Fruit fly (Drosophila melanogaster) whole organism, prepupa: ENCODE results near the gene CG8509.

Source experiments
- Blimp-1 ChIP-seq: fragments of 200-800 bp; sonication (Bioruptor generic); optimal IDR thresholded peaks from 3 replicates; lab custom pipeline; 2017; ENCODE audit warnings: missing biosample characterization, missing genetic modification characterization, mild to moderate bottlenecking, moderate library complexity, missing genetic modification reagents
- CG10631 ChIP-seq: fragments of 200-800 bp; sonication (Bioruptor generic); optimal IDR thresholded peaks from 2 replicates; lab custom pipeline; 2016; ENCODE audit warnings: missing biosample characterization, missing genetic modification characterization
- CG11294 ChIP-seq: fragments of 200-800 bp; sonication (Bioruptor generic); IDR thresholded peaks from 2 replicates; pipeline ENCODE4 v1.3.6; 2022; ENCODE audit warnings: missing biosample characterization, missing genetic modification characterization
- CG15336 ChIP-seq: fragments of 200-800 bp; sonication (Bioruptor generic); IDR thresholded peaks from 2 replicates; pipeline ENCODE4 v1.3.6; 2022; ENCODE audit warnings: missing biosample characterization, missing genetic modification characterization
- CG1621 ChIP-seq: fragments of 200-800 bp; sonication (Bioruptor generic); optimal IDR thresholded peaks from 3 replicates; lab custom pipeline; 2018; ENCODE audit warnings: missing biosample characterization, mild to moderate bottlenecking, missing genetic modification characterization
- CG3032 ChIP-seq: fragments of 200-800 bp; optimal IDR thresholded peaks from 2 replicates; lab custom pipeline; 2019; ENCODE audit warnings: missing biosample characterization, mild to moderate bottlenecking, missing genetic modification characterization, moderate library complexity
- CG31627 ChIP-seq: fragments of 200-800 bp; sonication (Bioruptor generic); optimal IDR thresholded peaks from 3 replicates; lab custom pipeline; 2016; ENCODE audit warnings: missing biosample characterization, missing genetic modification characterization
- CG32006 ChIP-seq: fragments of 200-800 bp; sonication (Bioruptor generic); optimal IDR thresholded peaks from 3 replicates; lab custom pipeline; 2017; ENCODE audit warnings: missing biosample characterization, mild to moderate bottlenecking, missing genetic modification characterization
- CG3919 ChIP-seq: fragments of 200-800 bp; sonication (Bioruptor generic); optimal IDR thresholded peaks from 3 replicates; lab custom pipeline; 2016; ENCODE audit warnings: missing biosample characterization, missing genetic modification characterization
- CG6163 ChIP-seq: fragments of 200-800 bp; sonication (Bioruptor generic); IDR thresholded peaks from 3 replicates; pipeline ENCODE4 v1.3.6; 2022; ENCODE audit warnings: missing biosample characterization, missing genetic modification characterization
- CG6276 ChIP-seq: fragments of 200-800 bp; sonication (Bioruptor generic); optimal IDR thresholded peaks from 2 replicates; lab custom pipeline; 2017; ENCODE audit warnings: missing biosample characterization, mild to moderate bottlenecking, missing genetic modification characterization
- CG6792 ChIP-seq: fragments of 200-800 bp; sonication (Bioruptor generic); optimal IDR thresholded peaks from 3 replicates; lab custom pipeline; 2016; ENCODE audit warnings: missing biosample characterization, missing genetic modification characterization
- CG6808 ChIP-seq: fragments of 200-800 bp; sonication (Bioruptor generic); optimal IDR thresholded peaks from 3 replicates; lab custom pipeline; 2017; ENCODE audit warnings: missing biosample characterization, missing genetic modification characterization, mild to moderate bottlenecking, moderate library complexity, missing genetic modification reagents
- CG7368 ChIP-seq: fragments of 200-800 bp; sonication (Bioruptor generic); optimal IDR thresholded peaks from 3 replicates; lab custom pipeline; 2016; ENCODE audit warnings: missing biosample characterization, missing genetic modification characterization
- CG8319 ChIP-seq: fragments of 200-800 bp; sonication (Bioruptor generic); optimal IDR thresholded peaks from 3 replicates; lab custom pipeline; 2016; ENCODE audit warnings: missing biosample characterization, missing genetic modification characterization
- CG8632 ChIP-seq: fragments of 200-800 bp; sonication (Bioruptor generic); optimal IDR thresholded peaks from 3 replicates; lab custom pipeline; 2016; ENCODE audit warnings: missing biosample characterization, missing genetic modification characterization
- Eip75B ChIP-seq: fragments of 200-800 bp; sonication (Bioruptor generic); optimal IDR thresholded peaks from 3 replicates; lab custom pipeline; 2016; ENCODE audit warnings: missing biosample characterization, missing genetic modification characterization
- Eip78C ChIP-seq: fragments of 200-800 bp; sonication (Bioruptor generic); peaks from one replicate; lab custom pipeline; 2016; ENCODE audit warnings: missing biosample characterization, missing genetic modification characterization
- Eip93F ChIP-seq: fragments of 200-800 bp; sonication (Bioruptor generic); optimal IDR thresholded peaks from 2 replicates; lab custom pipeline; 2016; ENCODE audit warnings: missing biosample characterization, mild to moderate bottlenecking, missing genetic modification characterization
- Ets21C ChIP-seq: fragments of 200-800 bp; sonication (Bioruptor generic); optimal IDR thresholded peaks from 3 replicates; lab custom pipeline; 2016; ENCODE audit warnings: missing biosample characterization, missing genetic modification characterization
- Ets96B ChIP-seq: fragments of 200-800 bp; optimal IDR thresholded peaks from 2 replicates; lab custom pipeline; 2019; ENCODE audit warnings: missing biosample characterization, mild to moderate bottlenecking, missing genetic modification characterization, moderate library complexity
- Hr38 ChIP-seq: sonication (Bioruptor generic); optimal IDR thresholded peaks from 2 replicates; lab custom pipeline; 2016; ENCODE audit warnings: missing biosample characterization, missing genetic modification characterization
- Hr39 ChIP-seq: fragments of 200-800 bp; sonication (Bioruptor generic); optimal IDR thresholded peaks from 2 replicates; lab custom pipeline; 2016; ENCODE audit warnings: missing biosample characterization, missing genetic modification characterization
- Hr4 ChIP-seq: fragments of 200-800 bp; sonication (Bioruptor generic); optimal IDR thresholded peaks from 3 replicates; lab custom pipeline; 2016; ENCODE audit warnings: missing biosample characterization, missing genetic modification characterization
- Met ChIP-seq: fragments of 200-800 bp; sonication (Bioruptor generic); optimal IDR thresholded peaks from 3 replicates; lab custom pipeline; 2016; ENCODE audit warnings: missing biosample characterization, missing genetic modification characterization
- OdsH ChIP-seq: fragments of 200-800 bp; sonication (Bioruptor generic); optimal IDR thresholded peaks from 3 replicates; lab custom pipeline; 2016; ENCODE audit warnings: missing biosample characterization, missing genetic modification characterization
- Smox ChIP-seq: fragments of 200-800 bp; sonication (Bioruptor generic); optimal IDR thresholded peaks from 3 replicates; lab custom pipeline; 2016; ENCODE audit warnings: missing biosample characterization, missing genetic modification characterization
- Sox102F ChIP-seq: fragments of 200-800 bp; sonication (Bioruptor generic); optimal IDR thresholded peaks from 2 replicates; lab custom pipeline; 2016; ENCODE audit warnings: missing biosample characterization, mild to moderate bottlenecking, missing genetic modification characterization
- Sox14 ChIP-seq: fragments of 200-800 bp; sonication (Bioruptor generic); optimal IDR thresholded peaks from 3 replicates; lab custom pipeline; 2016; ENCODE audit warnings: missing biosample characterization, missing genetic modification characterization
- Sox15 ChIP-seq: fragments of 200-800 bp; sonication (Bioruptor generic); optimal IDR thresholded peaks from 3 replicates; lab custom pipeline; 2016; ENCODE audit warnings: missing biosample characterization, missing genetic modification characterization
- achi ChIP-seq: fragments of 200-800 bp; sonication (Bioruptor generic); optimal IDR thresholded peaks from 3 replicates; lab custom pipeline; 2016; ENCODE audit warnings: missing biosample characterization, missing genetic modification characterization
- cyc ChIP-seq: fragments of 200-800 bp; sonication (Bioruptor generic); optimal IDR thresholded peaks from 3 replicates; lab custom pipeline; 2016; ENCODE audit warnings: missing biosample characterization, missing genetic modification characterization
- dac ChIP-seq: fragments of 200-800 bp; sonication (Bioruptor generic); optimal IDR thresholded peaks from 2 replicates; lab custom pipeline; 2017; ENCODE audit warnings: missing biosample characterization, mild to moderate bottlenecking, missing genetic modification characterization
- dsx ChIP-seq: fragments of 200-800 bp; optimal IDR thresholded peaks from 3 replicates; lab custom pipeline; 2019; ENCODE audit warnings: missing biosample characterization, mild to moderate bottlenecking, missing genetic modification characterization, moderate library complexity; ENCODE audit not compliant: poor library complexity, severe bottlenecking
- esn ChIP-seq: fragments of 200-800 bp; sonication (Bioruptor generic); optimal IDR thresholded peaks from 2 replicates; lab custom pipeline; 2016; ENCODE audit warnings: missing biosample characterization, mild to moderate bottlenecking, missing genetic modification characterization, moderate library complexity
- fd59A ChIP-seq: fragments of 200-800 bp; sonication (Bioruptor generic); optimal IDR thresholded peaks from 2 replicates; lab custom pipeline; 2017; ENCODE audit warnings: missing biosample characterization, mild to moderate bottlenecking, missing genetic modification characterization, missing genetic modification reagents
- fd85E ChIP-seq: fragments of 200-800 bp; sonication (Bioruptor generic); optimal IDR thresholded peaks from 3 replicates; lab custom pipeline; 2016; ENCODE audit warnings: missing biosample characterization, missing genetic modification characterization
- fkh ChIP-seq: fragments of 200-800 bp; sonication (Bioruptor generic); optimal IDR thresholded peaks from 3 replicates; lab custom pipeline; 2017; ENCODE audit warnings: missing biosample characterization, mild to moderate bottlenecking, missing genetic modification characterization, moderate library complexity
- lz ChIP-seq: fragments of 200-800 bp; sonication (Bioruptor generic); optimal IDR thresholded peaks from 3 replicates; lab custom pipeline; 2016; ENCODE audit warnings: missing biosample characterization, missing genetic modification characterization
- net ChIP-seq: fragments of 200-800 bp; sonication (Bioruptor generic); optimal IDR thresholded peaks from 3 replicates; lab custom pipeline; 2016; ENCODE audit warnings: missing biosample characterization, missing genetic modification characterization
- pdm3 ChIP-seq: fragments of 200-800 bp; sonication (Bioruptor generic); optimal IDR thresholded peaks from 3 replicates; lab custom pipeline; 2016; ENCODE audit warnings: missing biosample characterization, missing genetic modification characterization
- spab ChIP-seq: fragments of 200-800 bp; sonication (Bioruptor generic); optimal IDR thresholded peaks from 2 replicates; lab custom pipeline; 2017; ENCODE audit warnings: missing biosample characterization, mild to moderate bottlenecking, missing genetic modification characterization, missing genetic modification reagents
- ss ChIP-seq, 2 experiments: fragments of 200-800 bp; sonication (Bioruptor generic); optimal IDR thresholded peaks; 2 replicates in 1 of 2; 3 replicates in 1 of 2; lab custom pipeline; 2017 to 2018; ENCODE audit warnings: mild to moderate bottlenecking in 2 of 2, missing biosample characterization in 2 of 2, missing genetic modification characterization in 2 of 2, moderate library complexity in 1 of 2
- svp ChIP-seq: fragments of 200-800 bp; sonication (Bioruptor generic); peaks from one replicate; lab custom pipeline; 2016; ENCODE audit warnings: missing biosample characterization, missing genetic modification characterization
- topi ChIP-seq: fragments of 200-800 bp; sonication (Bioruptor generic); optimal IDR thresholded peaks from 3 replicates; lab custom pipeline; 2016; ENCODE audit warnings: missing biosample characterization, missing genetic modification characterization
- vri ChIP-seq: fragments of 200-800 bp; sonication (Bioruptor generic); optimal IDR thresholded peaks from 3 replicates; lab custom pipeline; 2016; ENCODE audit warnings: missing biosample characterization, mild to moderate bottlenecking, missing genetic modification characterization

The CG8509 gene

dm6 chrX:15852815-15853542, 43.6 kb downstream of the CG8509 start, which contains the start of the genes UBL3 and CG15914:
UBL3 (minus strand) TSS chrX:15853175.
CG15914 (plus strand) TSS chrX:15853421.
- TF ChIP-seq svp (GFP tag; lab: Kevin White, UChicago): peak; percentile 89
- TF ChIP-seq CG10631: no peak
- TF ChIP-seq topi (GFP tag; lab: Kevin White, UChicago): peak; percentile 1
- TF ChIP-seq Eip78C (GFP tag; lab: Kevin White, UChicago): peak; percentile 82
- TF ChIP-seq lz: no peak
- TF ChIP-seq Hr38: no peak
- peak; percentile 11; the same call in 1 of the 2 replicates for TF ChIP-seq CG15336 (GFP tag; lab: Robert Waterston, UW)
- no peak for TF ChIP-seq Hr39 (GFP tag; lab: Kevin White, UChicago)
- no peak for TF ChIP-seq Sox102F (GFP tag; lab: Kevin White, UChicago)
- no peak for TF ChIP-seq Ets21C (GFP tag; lab: Kevin White, UChicago)
- peak in 1 of 2 experiments; percentile 48 for TF ChIP-seq ss (GFP tag; optimal IDR thresholded peaks at IDR 0.05; lab: Kevin White, UChicago)
- peak; percentile 59 for TF ChIP-seq vri
- TF ChIP-seq dac: no peak
- TF ChIP-seq CG6792 (GFP tag; lab: Kevin White, UChicago): no peak
- TF ChIP-seq OdsH (GFP tag; lab: Kevin White, UChicago): no peak
- no peak for TF ChIP-seq CG6276 (GFP tag; lab: Kevin White, UChicago)
- no peak for TF ChIP-seq Hr4 (GFP tag; lab: Kevin White, UChicago)
- TF ChIP-seq CG6163 (GFP tag; lab: Robert Waterston, UW): no peak
- TF ChIP-seq Eip75B (GFP tag; lab: Kevin White, UChicago): peak; percentile 16
- TF ChIP-seq net: no peak
- TF ChIP-seq esn (GFP tag; lab: Kevin White, UChicago): peak; percentile 34
- no peak for TF ChIP-seq CG6808 (GFP tag; lab: Kevin White, UChicago)
- TF ChIP-seq CG7368 (GFP tag; lab: Kevin White, UChicago): no peak
- TF ChIP-seq CG8632: no peak
- peak; percentile 66 for TF ChIP-seq Eip93F
- no peak for TF ChIP-seq cyc (GFP tag; lab: Kevin White, UChicago)
- TF ChIP-seq fd85E (GFP tag; lab: Kevin White, UChicago): peak; percentile 19
- no peak for TF ChIP-seq Met (GFP tag; lab: Kevin White, UChicago)
- TF ChIP-seq Sox15: no peak
- no peak for TF ChIP-seq Blimp-1 (GFP tag; lab: Kevin White, UChicago)
- TF ChIP-seq fkh (GFP tag; lab: Kevin White, UChicago): peak; percentile 59

- TF ChIP-seq ss (GFP tag; optimal IDR thresholded peaks at IDR 0.05; lab: Kevin White, UChicago): no peak
- TF ChIP-seq Smox (GFP tag; lab: Kevin White, UChicago): no peak
- no peak for TF ChIP-seq CG6163 (GFP tag; lab: Robert Waterston, UW)
- no peak for TF ChIP-seq CG6276 (GFP tag; lab: Kevin White, UChicago)
- TF ChIP-seq Sox14 (GFP tag; lab: Kevin White, UChicago): no peak
- TF ChIP-seq CG1621: no peak
- TF ChIP-seq CG15336 (GFP tag; lab: Robert Waterston, UW): 0 out of 2 replicates have a peak, but pooled peaks have one; percentile 20
- no peak for TF ChIP-seq fd85E (GFP tag; lab: Kevin White, UChicago)
- TF ChIP-seq fd59A (GFP tag; lab: Kevin White, UChicago): no peak
- no peak for TF ChIP-seq CG31627 (GFP tag; lab: Kevin White, UChicago)
- peak; percentile 18 for TF ChIP-seq dsx (GFP tag; lab: Kevin White, UChicago)
- no peak for TF ChIP-seq CG3032
- TF ChIP-seq Eip93F: no peak
- TF ChIP-seq spab (GFP tag; lab: Kevin White, UChicago): no peak
- no peak for TF ChIP-seq Blimp-1 (GFP tag; lab: Kevin White, UChicago)
- no peak for TF ChIP-seq Eip75B (GFP tag; lab: Kevin White, UChicago)
- TF ChIP-seq Eip78C (GFP tag; lab: Kevin White, UChicago): peak; percentile 1
- TF ChIP-seq Ets21C (GFP tag; lab: Kevin White, UChicago): no peak
- no peak for TF ChIP-seq CG32006 (GFP tag; lab: Kevin White, UChicago)
- no peak for TF ChIP-seq Sox15
- no peak for TF ChIP-seq dac
- TF ChIP-seq achi (GFP tag; lab: Kevin White, UChicago): no peak
- no peak for TF ChIP-seq pdm3
- TF ChIP-seq CG6808 (GFP tag; lab: Kevin White, UChicago): no peak
- no peak for TF ChIP-seq CG8319 (GFP tag; lab: Kevin White, UChicago)
- TF ChIP-seq CG8632: no peak
- TF ChIP-seq svp (GFP tag; lab: Kevin White, UChicago): peak; percentile 5
- no peak for TF ChIP-seq Ets96B
- no peak for TF ChIP-seq CG11294 (GFP tag; lab: Robert Waterston, UW)
- no peak for TF ChIP-seq CG3919 (GFP tag; lab: Kevin White, UChicago)
- peak; percentile 7 for TF ChIP-seq topi (GFP tag; lab: Kevin White, UChicago)
These were observed 48.4 kb downstream of the CG8509 start, which contains the start of the genes CG46440 and Myb for dm6 chrX:15857601-15858284. CG46440 (minus strand) TSS chrX:15857823. Myb (minus strand) TSS chrX:15857823.
